Fruit fly (Drosophila melanogaster): Measurements from ENCODE around the gene yrt.

- TF ChIP-seq ovo (GFP tag; optimal IDR thresholded peaks at IDR 0.05) (no peak), CG12768 (GFP tag; optimal IDR thresholded peaks at IDR 0.05) (no peak), bab1 (GFP tag; optimal IDR thresholded peaks at IDR 0.05) (peak; percentile 93), CG7101 (tag; optimal IDR thresholded peaks at IDR 0.05) (peak; percentile 66)
These were observed 1.2 kb downstream of the yrt start for dm6 chr3R:13433623-13434022.
